Fruit fly (Drosophila melanogaster) whole organism, prepupa: ENCODE measurements around the gene CG12118.
A peak's percentile ranks its signal among the peaks of the same experiment; 100 is the strongest.

Source experiments
- Blimp-1 ChIP-seq: fragments of 200-800 bp; sonication (Bioruptor generic); optimal IDR thresholded peaks from 3 replicates; lab custom pipeline; 2017; ENCODE audit warnings: missing biosample characterization, missing genetic modification characterization, mild to moderate bottlenecking, moderate library complexity, missing genetic modification reagents
- CG6276 ChIP-seq: fragments of 200-800 bp; sonication (Bioruptor generic); optimal IDR thresholded peaks from 2 replicates; lab custom pipeline; 2017; ENCODE audit warnings: missing biosample characterization, mild to moderate bottlenecking, missing genetic modification characterization
- fd59A ChIP-seq: fragments of 200-800 bp; sonication (Bioruptor generic); optimal IDR thresholded peaks from 2 replicates; lab custom pipeline; 2017; ENCODE audit warnings: missing biosample characterization, mild to moderate bottlenecking, missing genetic modification characterization, missing genetic modification reagents
- lz ChIP-seq: fragments of 200-800 bp; sonication (Bioruptor generic); optimal IDR thresholded peaks from 3 replicates; lab custom pipeline; 2016; ENCODE audit warnings: missing biosample characterization, missing genetic modification characterization

- TF ChIP-seq Blimp-1 (GFP tag; lab: Kevin White, UChicago) (no peak), CG6276 (no peak), fd59A (GFP tag; lab: Kevin White, UChicago) (no peak), lz (GFP tag; lab: Kevin White, UChicago) (peak; percentile 63)
These were observed 2.6 kb downstream of the CG12118 start, which contains the start of gene CG12106 for dm6 chrX:9193604-9194003.
